Fruit fly (Drosophila melanogaster): ENCODE measurements around the gene CG42591.
A peak's percentile ranks its signal among the peaks of the same experiment; 100 is the strongest.

Gene CG42591

DNA sequence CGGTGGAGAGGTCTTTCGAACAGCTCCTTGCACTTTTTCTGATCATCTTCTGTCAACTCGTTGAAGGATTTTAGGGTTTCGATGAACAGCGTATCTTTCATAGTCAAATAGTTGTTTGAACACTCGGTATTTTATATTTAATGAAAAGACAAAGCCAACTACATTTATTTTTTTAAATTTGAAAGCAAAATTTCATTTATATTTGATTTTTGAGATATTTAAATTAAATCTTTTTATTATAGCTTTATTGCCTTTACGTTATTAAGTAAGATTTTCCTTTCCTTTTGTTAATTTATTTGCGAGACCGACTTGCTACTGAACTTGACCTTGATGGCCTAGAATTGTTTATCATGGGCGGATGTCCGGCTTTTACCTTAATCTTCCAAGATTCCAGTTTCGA lies 593 bp downstream of the CG42591 start, which contains the start of gene CG42590:
TSS of gene CG42590 (minus strand) at position 101 of the 400 bp plus-strand sequence.
- TF ChIP-seq CG33017 (tag; optimal IDR thresholded peaks at IDR 0.05), result no peak
- TF ChIP-seq Clk (GFP tag; optimal IDR thresholded peaks at IDR 0.05), result no peak
- TF ChIP-seq bab1 (GFP tag; optimal IDR thresholded peaks at IDR 0.05), result no peak
- no peak for TF ChIP-seq CG7101 (tag; optimal IDR thresholded peaks at IDR 0.05)
- TF ChIP-seq CG11617 (GFP tag; optimal IDR thresholded peaks at IDR 0.05), result no peak
- no peak for TF ChIP-seq cic (GFP tag; optimal IDR thresholded peaks at IDR 0.05)
- TF ChIP-seq Crg-1 (GFP tag; optimal IDR thresholded peaks at IDR 0.05), result no peak
- no peak for TF ChIP-seq CG5204 (GFP tag; optimal IDR thresholded peaks at IDR 0.05)
- no peak for TF ChIP-seq cnc (optimal IDR thresholded peaks at IDR 0.05)
- TF ChIP-seq Hr96 (GFP tag; optimal IDR thresholded peaks at IDR 0.05), result no peak
- no peak for TF ChIP-seq CG1620 (GFP tag; optimal IDR thresholded peaks at IDR 0.05)
- TF ChIP-seq Mnt (GFP tag; optimal IDR thresholded peaks at IDR 0.05), result no peak
- TF ChIP-seq CG14711 (tag; optimal IDR thresholded peaks at IDR 0.05), result no peak
- no peak for TF ChIP-seq CG12768 (GFP tag; optimal IDR thresholded peaks at IDR 0.05)
- no peak for TF ChIP-seq ovo (GFP tag; optimal IDR thresholded peaks at IDR 0.05)

DNA sequence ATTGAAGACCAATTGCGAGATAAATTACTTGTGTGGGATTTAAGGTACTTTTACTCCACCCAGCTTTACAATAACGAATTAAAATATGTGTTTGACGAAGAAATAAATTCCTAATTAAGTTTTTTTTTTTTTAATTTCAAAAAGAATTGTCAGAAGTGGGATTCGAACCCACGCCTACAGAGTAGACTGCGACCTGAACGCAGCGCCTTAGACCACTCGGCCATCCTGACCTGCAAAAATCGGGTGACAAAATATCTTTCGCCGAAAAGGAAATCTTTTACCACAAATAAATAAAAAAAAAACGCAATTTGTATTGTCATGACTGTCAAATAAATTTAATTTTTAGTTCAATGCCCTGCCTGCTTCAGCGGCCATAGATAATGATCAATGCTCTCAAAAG lies 1.7 kb downstream of the CG42591 start:
- TF ChIP-seq tj (GFP tag; optimal IDR thresholded peaks at IDR 0.05) (no peak), CG1620 (GFP tag; optimal IDR thresholded peaks at IDR 0.05) (no peak), CG12768 (GFP tag; optimal IDR thresholded peaks at IDR 0.05) (no peak), CG11617 (GFP tag; optimal IDR thresholded peaks at IDR 0.05) (no peak), CG5204 (GFP tag; optimal IDR thresholded peaks at IDR 0.05) (no peak), bab1 (GFP tag; optimal IDR thresholded peaks at IDR 0.05) (no peak), CG33017 (tag; optimal IDR thresholded peaks at IDR 0.05) (no peak), pad (GFP tag; optimal IDR thresholded peaks at IDR 0.05) (no peak), CG7045 (GFP tag; optimal IDR thresholded peaks at IDR 0.05) (no peak), toe (GFP tag; optimal IDR thresholded peaks at IDR 0.05) (no peak), CG7101 (tag; optimal IDR thresholded peaks at IDR 0.05) (no peak), kay (GFP tag; ENCODE audit: borderline replicate concordance) (no peak), Mnt (GFP tag; optimal IDR thresholded peaks at IDR 0.05) (no peak), Crg-1 (GFP tag; optimal IDR thresholded peaks at IDR 0.05) (no peak)

DNA sequence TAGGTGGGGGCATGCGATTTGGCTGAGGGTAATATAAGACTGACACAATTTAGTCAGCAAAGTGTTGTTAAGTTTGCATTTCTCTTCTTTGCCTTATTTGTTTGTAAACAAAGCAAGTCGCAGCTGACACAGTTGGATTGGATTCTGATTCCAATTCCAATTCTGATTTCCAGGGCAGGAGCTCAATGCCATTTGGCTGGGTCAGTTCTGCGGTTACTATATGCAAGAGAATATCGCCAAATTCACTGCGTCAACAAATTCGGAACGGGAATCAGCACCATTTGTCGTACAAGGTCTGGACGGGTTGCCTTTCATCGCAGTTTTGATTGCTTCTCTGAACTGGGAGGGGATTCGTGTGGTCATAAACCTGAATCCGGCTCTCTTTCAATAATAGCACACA lies 2.3 kb downstream of the CG42591 start:
- TF ChIP-seq tj (GFP tag; optimal IDR thresholded peaks at IDR 0.05), result peak; percentile 91
- TF ChIP-seq CG12768 (GFP tag; optimal IDR thresholded peaks at IDR 0.05), result peak; percentile 26
- TF ChIP-seq cic (GFP tag; optimal IDR thresholded peaks at IDR 0.05), result no peak

DNA sequence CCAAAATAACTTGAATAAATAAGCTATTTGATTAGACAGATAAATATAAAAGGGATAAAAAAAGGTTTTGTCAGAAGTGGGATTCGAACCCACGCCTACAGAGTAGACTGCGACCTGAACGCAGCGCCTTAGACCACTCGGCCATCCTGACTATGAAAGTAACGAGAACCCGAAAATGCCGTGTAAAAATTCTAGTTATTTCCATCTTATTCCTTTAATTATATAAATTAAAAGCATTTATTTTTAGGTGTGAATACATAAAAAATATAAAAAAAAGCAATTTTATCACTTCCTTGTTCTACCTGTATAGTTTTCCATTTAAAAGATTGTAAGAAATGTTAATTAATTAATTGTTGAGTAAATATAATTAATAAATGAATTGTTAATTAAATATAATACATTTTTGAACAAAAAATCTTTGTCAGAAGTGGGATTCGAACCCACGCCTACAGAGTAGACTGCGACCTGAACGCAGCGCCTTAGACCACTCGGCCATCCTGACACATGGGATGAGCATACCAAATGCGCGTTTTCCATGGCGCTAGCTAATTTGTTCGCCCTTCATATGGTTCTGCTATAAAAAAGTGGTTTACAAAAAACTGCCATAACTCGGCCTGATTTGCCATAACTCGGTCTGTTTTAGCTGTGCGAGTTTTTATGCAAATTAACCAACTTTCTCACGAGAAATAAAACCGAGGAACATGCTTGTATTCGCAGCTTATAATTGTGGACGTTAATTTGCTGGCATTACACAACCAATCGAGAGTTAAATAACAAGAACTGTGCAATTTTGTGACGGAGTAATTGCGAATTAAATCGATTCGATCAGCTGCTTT lies 4.0 kb downstream of the CG42591 start:
- TF ChIP-seq CG33017 (tag; optimal IDR thresholded peaks at IDR 0.05) (no peak), CG7101 (tag; optimal IDR thresholded peaks at IDR 0.05) (no peak), CG11617 (GFP tag; optimal IDR thresholded peaks at IDR 0.05) (no peak), toe (GFP tag; optimal IDR thresholded peaks at IDR 0.05) (no peak), kay (GFP tag; ENCODE audit: borderline replicate concordance) (peak; percentile 40), cic (GFP tag; optimal IDR thresholded peaks at IDR 0.05) (peak; percentile 48), bab1 (GFP tag; optimal IDR thresholded peaks at IDR 0.05) (peak; percentile 16), CG14711 (tag; optimal IDR thresholded peaks at IDR 0.05) (no peak), Hr96 (GFP tag; optimal IDR thresholded peaks at IDR 0.05) (no peak), Mnt (GFP tag; optimal IDR thresholded peaks at IDR 0.05) (no peak), tj (GFP tag; optimal IDR thresholded peaks at IDR 0.05) (peak; percentile 81), pad (GFP tag; optimal IDR thresholded peaks at IDR 0.05) (no peak), CG7045 (GFP tag; optimal IDR thresholded peaks at IDR 0.05) (no peak), CG12768 (GFP tag; optimal IDR thresholded peaks at IDR 0.05) (peak; percentile 19), ovo (GFP tag; optimal IDR thresholded peaks at IDR 0.05) (no peak), Clk (GFP tag; optimal IDR thresholded peaks at IDR 0.05) (no peak), Crg-1 (GFP tag; optimal IDR thresholded peaks at IDR 0.05) (no peak), CG1620 (GFP tag; optimal IDR thresholded peaks at IDR 0.05) (no peak), CG5204 (GFP tag; optimal IDR thresholded peaks at IDR 0.05) (no peak), cnc (optimal IDR thresholded peaks at IDR 0.05) (no peak)

dm6 chr3L:8063214-8064156 lies 6.3 kb downstream of the CG42591 start, which contains the start of gene Sarm:
Sarm (plus strand) TSS chr3L:8063874.
- TF ChIP-seq bab1 (GFP tag; optimal IDR thresholded peaks at IDR 0.05) (peak; percentile 22), cic (GFP tag; optimal IDR thresholded peaks at IDR 0.05) (no peak), Hr96 (GFP tag; optimal IDR thresholded peaks at IDR 0.05) (no peak), CG5204 (GFP tag; optimal IDR thresholded peaks at IDR 0.05) (no peak), Clk (GFP tag; optimal IDR thresholded peaks at IDR 0.05) (no peak), Crg-1 (GFP tag; optimal IDR thresholded peaks at IDR 0.05) (peak; percentile 12), CG14711 (tag; optimal IDR thresholded peaks at IDR 0.05) (peak; percentile 17), tj (GFP tag; optimal IDR thresholded peaks at IDR 0.05) (peak; percentile 37), toe (GFP tag; optimal IDR thresholded peaks at IDR 0.05) (peak; percentile 21), CG11617 (GFP tag; optimal IDR thresholded peaks at IDR 0.05) (peak; percentile 59), CG12768 (GFP tag; optimal IDR thresholded peaks at IDR 0.05) (peak; percentile 30), cnc (optimal IDR thresholded peaks at IDR 0.05) (no peak), CG7101 (tag; optimal IDR thresholded peaks at IDR 0.05) (no peak), kay (GFP tag; ENCODE audit: borderline replicate concordance) (no peak), ovo (GFP tag; optimal IDR thresholded peaks at IDR 0.05) (no peak), CG1620 (GFP tag; optimal IDR thresholded peaks at IDR 0.05) (peak; percentile 43), CG7045 (GFP tag; optimal IDR thresholded peaks at IDR 0.05) (no peak), pad (GFP tag; optimal IDR thresholded peaks at IDR 0.05) (peak; percentile 45), Mnt (GFP tag; optimal IDR thresholded peaks at IDR 0.05) (peak; percentile 60), CG33017 (tag; optimal IDR thresholded peaks at IDR 0.05) (no peak)

All from whole organism, adult.